Worm (Caenorhabditis elegans) whole organism, L4 larva: ENCODE results near the gene F57F5.3.

Experiments
- F10B5.3 ChIP-seq: sonication (generic microtip); optimal IDR thresholded peaks from 2 replicates; lab custom pipeline; 2016; ENCODE audit warnings: mild to moderate bottlenecking, missing genetic modification characterization, missing compliant biosample characterization
- F37D6.2 ChIP-seq: sonication (generic microtip); optimal IDR thresholded peaks from 2 replicates; lab custom pipeline; 2016; ENCODE audit warnings: mild to moderate bottlenecking, missing genetic modification characterization, missing compliant biosample characterization
- T20F7.1 ChIP-seq: fragments of 200-800 bp; sonication (Bioruptor generic); optimal IDR thresholded peaks from 2 replicates; lab custom pipeline; 2018; ENCODE audit warnings: mild to moderate bottlenecking, missing genetic modification characterization, missing compliant biosample characterization
- T26A8.4 ChIP-seq: fragments of 200-800 bp; sonication (Bioruptor generic); IDR thresholded peaks from 2 replicates; pipeline ENCODE4 v1.3.6; 2022; ENCODE audit warnings: missing genetic modification characterization, missing compliant biosample characterization
- Y48G9A.11 ChIP-seq: fragments of 200-800 bp; sonication (Bioruptor generic); IDR thresholded peaks from 2 replicates; pipeline ENCODE4 v1.3.6; 2022; ENCODE audit warnings: missing genetic modification reagents, missing genetic modification characterization, missing compliant biosample characterization
- Y5F2A.4 ChIP-seq: fragments of 200-800 bp; sonication (Bioruptor generic); optimal IDR thresholded peaks from 2 replicates; lab custom pipeline; 2018; ENCODE audit warnings: mild to moderate bottlenecking, missing genetic modification characterization, missing compliant biosample characterization
- ZK337.2 ChIP-seq: fragments of 200-800 bp; sonication (Bioruptor generic); IDR thresholded peaks from 2 replicates; pipeline ENCODE4 v1.3.6; 2022; ENCODE audit warnings: missing genetic modification reagents, missing genetic modification characterization, missing compliant biosample characterization
- ZK546.5 ChIP-seq, 2 experiments: sonication (generic microtip); optimal IDR thresholded peaks; 2 replicates each; lab custom pipeline; 2017; ENCODE audit warnings: missing biosample characterization in 2 of 2, missing genetic modification characterization in 2 of 2
- ama-1 ChIP-seq: fragments of 150-350 bp; optimal IDR thresholded peaks from 2 replicates; lab custom pipeline; 2014; ENCODE audit warnings: inconsistent platforms, mixed read lengths
- arid-1 ChIP-seq: fragments of 200-800 bp; sonication (Bioruptor generic); conservative IDR thresholded peaks from 2 replicates; pipeline ENCODE4 v1.3.6; 2022; ENCODE audit warnings: missing genetic modification reagents, missing genetic modification characterization, missing compliant biosample characterization
- attf-4 ChIP-seq: sonication (generic microtip); optimal IDR thresholded peaks from 3 replicates; lab custom pipeline; 2017; ENCODE audit warnings: missing biosample characterization, missing genetic modification characterization
- ceh-32 ChIP-seq: sonication (generic microtip); optimal IDR thresholded peaks from 2 replicates; lab custom pipeline; 2016; ENCODE audit warnings: mild to moderate bottlenecking, missing genetic modification characterization, missing compliant biosample characterization; ENCODE audit not compliant: poor library complexity
- ceh-62 ChIP-seq: sonication (generic microtip); optimal IDR thresholded peaks from 2 replicates; lab custom pipeline; 2017; ENCODE audit warnings: missing biosample characterization, missing genetic modification characterization
- ces-1 ChIP-seq: fragments of 150-350 bp; sonication (generic microtip); optimal IDR thresholded peaks from 4 replicates; lab custom pipeline; 2014; ENCODE audit warnings: missing biosample characterization, missing genetic modification reagents, missing genetic modification characterization
- ctbp-1 ChIP-seq: fragments of 200-800 bp; sonication (Bioruptor generic); IDR thresholded peaks from 2 replicates; pipeline ENCODE4 v1.3.6; 2022; ENCODE audit warnings: missing genetic modification reagents, missing genetic modification characterization, missing compliant biosample characterization
- daf-8 ChIP-seq: fragments of 200-800 bp; sonication (Bioruptor generic); IDR thresholded peaks from 2 replicates; pipeline ENCODE4 v1.3.6; 2022; ENCODE audit warnings: missing genetic modification characterization, missing compliant biosample characterization
- dmd-6 ChIP-seq: fragments of 200-800 bp; sonication (Bioruptor generic); IDR thresholded peaks from 2 replicates; pipeline ENCODE4 v1.3.6; 2022; ENCODE audit warnings: missing genetic modification reagents, missing genetic modification characterization, missing compliant biosample characterization
- dmd-8 ChIP-seq: fragments of 200-800 bp; sonication (Bioruptor generic); IDR thresholded peaks from 2 replicates; pipeline ENCODE4 v1.3.6; 2022; ENCODE audit warnings: missing genetic modification characterization, missing compliant biosample characterization
- dpl-1 ChIP-seq: fragments of 150-350 bp; optimal IDR thresholded peaks from 2 replicates; lab custom pipeline; 2014; ENCODE audit warnings: missing biosample characterization, missing genetic modification reagents, missing genetic modification characterization
- duxl-1 ChIP-seq: sonication (generic microtip); optimal IDR thresholded peaks from 2 replicates; lab custom pipeline; 2016; ENCODE audit warnings: mild to moderate bottlenecking, missing genetic modification characterization, moderate library complexity, missing compliant biosample characterization; ENCODE audit not compliant: poor library complexity
- dve-1 ChIP-seq: sonication (generic microtip); optimal IDR thresholded peaks from 2 replicates; lab custom pipeline; 2017; ENCODE audit warnings: antibody characterized with exemption, mild to moderate bottlenecking, missing genetic modification characterization, missing compliant biosample characterization; ENCODE audit not compliant: insufficient read depth
- fos-1 ChIP-seq: fragments of 150-350 bp; optimal IDR thresholded peaks from 2 replicates; lab custom pipeline; 2014; ENCODE audit warnings: missing biosample characterization, missing genetic modification characterization
- gei-8 ChIP-seq: fragments of 200-800 bp; sonication (Bioruptor generic); optimal IDR thresholded peaks from 2 replicates; lab custom pipeline; 2018; ENCODE audit warnings: mild to moderate bottlenecking, missing genetic modification characterization, missing compliant biosample characterization
- hlh-11 ChIP-seq: fragments of 200-800 bp; sonication (Bioruptor generic); optimal IDR thresholded peaks from 2 replicates; lab custom pipeline; 2018; ENCODE audit warnings: mild to moderate bottlenecking, missing genetic modification characterization, missing compliant biosample characterization
- hlh-30 ChIP-seq: sonication (generic microtip); optimal IDR thresholded peaks from 2 replicates; lab custom pipeline; 2017; ENCODE audit warnings: antibody characterized with exemption, mild to moderate bottlenecking, missing genetic modification characterization, missing compliant biosample characterization; ENCODE audit not compliant: insufficient read depth
- hmg-1.1 ChIP-seq: fragments of 200-800 bp; sonication (Bioruptor generic); IDR thresholded peaks from 2 replicates; pipeline ENCODE4 v1.3.6; 2022; ENCODE audit warnings: missing genetic modification reagents, missing genetic modification characterization, missing compliant biosample characterization
- jun-1 ChIP-seq: fragments of 150-350 bp; optimal IDR thresholded peaks from 2 replicates; lab custom pipeline; 2014; ENCODE audit warnings: missing biosample characterization, missing genetic modification reagents, missing genetic modification characterization
- lin-1 ChIP-seq: fragments of 200-800 bp; sonication (Bioruptor generic); IDR thresholded peaks from 2 replicates; pipeline ENCODE4 v1.3.6; 2022; ENCODE audit warnings: missing genetic modification reagents, missing genetic modification characterization, missing compliant biosample characterization
- lin-13 ChIP-seq: fragments of 150-350 bp; optimal IDR thresholded peaks from 2 replicates; lab custom pipeline; 2014; ENCODE audit warnings: missing biosample characterization, missing genetic modification reagents, missing genetic modification characterization
- lin-15B ChIP-seq: fragments of 150-350 bp; sonication (generic microtip); optimal IDR thresholded peaks from 3 replicates; lab custom pipeline; 2014; ENCODE audit warnings: missing biosample characterization, missing genetic modification characterization
- lir-3 ChIP-seq: sonication (generic microtip); optimal IDR thresholded peaks from 2 replicates; lab custom pipeline; 2016; ENCODE audit warnings: mild to moderate bottlenecking, missing genetic modification characterization, missing compliant biosample characterization
- lsy-2 ChIP-seq, 2 experiments: fragments of 150-350 bp in 1 of 2; sonication (generic microtip) in 1 of 2; optimal IDR thresholded peaks; 2 replicates each; lab custom pipeline; 2014 to 2017; ENCODE audit warnings: missing biosample characterization in 2 of 2, missing genetic modification characterization in 2 of 2
- mdl-1 ChIP-seq, 2 experiments: fragments of 150-350 bp in 1 of 2; sonication (generic microtip) in 1 of 2; optimal IDR thresholded peaks; 2 replicates each; lab custom pipeline; 2014 to 2017; ENCODE audit warnings: missing biosample characterization in 2 of 2, missing genetic modification characterization in 2 of 2
- mdt-29 ChIP-seq: fragments of 200-800 bp; sonication (Bioruptor generic); IDR thresholded peaks from 2 replicates; pipeline ENCODE4 v1.3.6; 2022; ENCODE audit warnings: missing genetic modification reagents, missing genetic modification characterization, missing compliant biosample characterization
- mxl-2 ChIP-seq: fragments of 200-800 bp; sonication (Bioruptor generic); conservative IDR thresholded peaks from 2 replicates; pipeline ENCODE4 v1.3.6; 2022; ENCODE audit warnings: missing genetic modification reagents, missing genetic modification characterization, missing compliant biosample characterization
- mxl-3 ChIP-seq: fragments of 200-800 bp; sonication (Bioruptor generic); optimal IDR thresholded peaks from 2 replicates; lab custom pipeline; 2018; ENCODE audit warnings: mild to moderate bottlenecking, missing genetic modification characterization, missing compliant biosample characterization
- nhr-10 ChIP-seq: fragments of 150-350 bp; optimal IDR thresholded peaks from 2 replicates; lab custom pipeline; 2014; ENCODE audit warnings: missing biosample characterization, missing genetic modification characterization
- nhr-102 ChIP-seq: sonication (generic microtip); optimal IDR thresholded peaks from 2 replicates; lab custom pipeline; 2016; ENCODE audit warnings: mild to moderate bottlenecking, missing genetic modification characterization, moderate library complexity, missing compliant biosample characterization
- nhr-11 ChIP-seq: fragments of 150-350 bp; optimal IDR thresholded peaks from 2 replicates; lab custom pipeline; 2014; ENCODE audit warnings: missing biosample characterization, missing genetic modification characterization
- nhr-25 ChIP-seq: sonication (generic microtip); optimal IDR thresholded peaks from 2 replicates; lab custom pipeline; 2017; ENCODE audit warnings: missing genetic modification characterization, mild to moderate bottlenecking, missing compliant biosample characterization, antibody characterized with exemption, moderate library complexity, borderline replicate concordance; ENCODE audit not compliant: insufficient read depth
- nhr-42 ChIP-seq: fragments of 200-800 bp; sonication (Bioruptor generic); IDR thresholded peaks from 2 replicates; pipeline ENCODE4 v1.3.6; 2022; ENCODE audit warnings: missing genetic modification characterization, missing compliant biosample characterization
- nhr-6 ChIP-seq: fragments of 150-350 bp; optimal IDR thresholded peaks from 2 replicates; lab custom pipeline; 2014; ENCODE audit warnings: missing biosample characterization, missing genetic modification characterization
- nhr-77 ChIP-seq: fragments of 150-350 bp; optimal IDR thresholded peaks from 2 replicates; lab custom pipeline; 2014; ENCODE audit warnings: missing biosample characterization, missing genetic modification characterization
- php-3 ChIP-seq: fragments of 200-800 bp; sonication (Bioruptor generic); IDR thresholded peaks from 2 replicates; pipeline ENCODE4 v1.3.6; 2022; ENCODE audit warnings: missing genetic modification reagents, missing genetic modification characterization, missing compliant biosample characterization
- pqm-1 ChIP-seq: sonication (generic microtip); optimal IDR thresholded peaks from 2 replicates; lab custom pipeline; 2017; ENCODE audit warnings: missing biosample characterization, missing genetic modification characterization
- spr-1 ChIP-seq: sonication (generic microtip); optimal IDR thresholded peaks from 2 replicates; lab custom pipeline; 2016; ENCODE audit warnings: mild to moderate bottlenecking, missing genetic modification characterization, missing compliant biosample characterization
- vab-7 ChIP-seq: fragments of 200-800 bp; sonication (Bioruptor generic); IDR thresholded peaks from 2 replicates; pipeline ENCODE4 v1.3.6; 2022; ENCODE audit warnings: missing genetic modification reagents, missing genetic modification characterization, missing compliant biosample characterization
- zfp-2 ChIP-seq: sonication (generic microtip); optimal IDR thresholded peaks from 2 replicates; lab custom pipeline; 2016; ENCODE audit warnings: mild to moderate bottlenecking, missing genetic modification characterization, missing compliant biosample characterization
- zfp-3 ChIP-seq: fragments of 200-800 bp; sonication (Bioruptor generic); conservative IDR thresholded peaks from 2 replicates; pipeline ENCODE4 v1.3.6; 2022; ENCODE audit warnings: missing genetic modification reagents, missing genetic modification characterization, missing compliant biosample characterization

F57F5.3 gene

ce11 chrV:12001747-12002456 is 4.5 kb downstream of the F57F5.3 start, which contains the start of gene gcy-33 (continued):
- TF ChIP-seq arid-1 = peak; percentile 87
- TF ChIP-seq ZK337.2 (GFP tag; lab: Robert Waterston, UW) = no peak
- peak; percentile 67 for TF ChIP-seq zfp-2 (tag; lab: Kevin White, UChicago)
- TF ChIP-seq vab-7 (GFP tag; lab: Robert Waterston, UW) = peak; percentile 93
- TF ChIP-seq F10B5.3 (tag; lab: Kevin White, UChicago) = peak; percentile 37
- peak; percentile 58 for TF ChIP-seq dpl-1 (GFP tag; lab: Kevin White, UChicago)
- peak; percentile 84 for TF ChIP-seq hlh-11 (tag; lab: Kevin White, UChicago)
- peak; percentile 44 to 79 for TF ChIP-seq mdl-1 (tag; optimal IDR thresholded peaks at IDR 0.05; lab: Kevin White, UChicago)
- TF ChIP-seq jun-1 = peak; percentile 12
- peak; percentile 40 for TF ChIP-seq nhr-77 (tag; lab: Kevin White, UChicago)
- TF ChIP-seq zfp-3 (GFP tag; lab: Robert Waterston, UW) = peak; percentile 85
- TF ChIP-seq duxl-1 (tag; lab: Kevin White, UChicago) = peak; percentile 93
- peak; percentile 38 for TF ChIP-seq ceh-32 (tag; lab: Kevin White, UChicago)
- peak; percentile 32 for TF ChIP-seq F37D6.2 (tag; lab: Kevin White, UChicago)
- peak; percentile 75 for TF ChIP-seq spr-1 (tag; lab: Kevin White, UChicago)
- peak; percentile 77 for TF ChIP-seq T20F7.1
- peak; percentile 2 for TF ChIP-seq nhr-11 (tag; lab: Kevin White, UChicago)
- TF ChIP-seq lin-1 (GFP tag; lab: Robert Waterston, UW) = peak; percentile 96
- peak; percentile 94 for TF ChIP-seq dve-1 (tag; lab: Kevin White, UChicago)
- no peak for TF ChIP-seq fos-1 (tag; lab: Kevin White, UChicago)
- no peak for TF ChIP-seq pqm-1
- peak; percentile 82 for TF ChIP-seq nhr-25
- no peak for TF ChIP-seq ama-1 (lab: Kevin White, UChicago)
- peak in 1 of 2 experiments; percentile 74 for TF ChIP-seq lsy-2 (tag; optimal IDR thresholded peaks at IDR 0.05; lab: Kevin White, UChicago)
- TF ChIP-seq lin-13 (GFP tag; lab: Kevin White, UChicago) = peak; percentile 66
- TF ChIP-seq lin-15B (tag; lab: Kevin White, UChicago) = no peak
- TF ChIP-seq lir-3 = peak; percentile 75
- peak; percentile 92 for TF ChIP-seq T26A8.4 (GFP tag; lab: Robert Waterston, UW)
- peak; percentile 62 for TF ChIP-seq mxl-3 (GFP tag; lab: Kevin White, UChicago)
- no peak for TF ChIP-seq ZK546.5 (tag; optimal IDR thresholded peaks at IDR 0.05; lab: Kevin White, UChicago)
- peak; percentile 83 for TF ChIP-seq ctbp-1 (GFP tag; lab: Robert Waterston, UW)
- peak; percentile 89 for TF ChIP-seq hlh-30 (tag; lab: Kevin White, UChicago)
- TF ChIP-seq dmd-6 (GFP tag; lab: Robert Waterston, UW) = peak; percentile 89
- TF ChIP-seq daf-8 = no peak
- peak; percentile 51 for TF ChIP-seq Y5F2A.4 (GFP tag; lab: Kevin White, UChicago)
- peak; percentile 98 for TF ChIP-seq hmg-1.1 (GFP tag; lab: Robert Waterston, UW)
- TF ChIP-seq nhr-102 (tag; lab: Kevin White, UChicago) = peak; percentile 92
- TF ChIP-seq mxl-2 (GFP tag; lab: Robert Waterston, UW) = peak; percentile 64; the same call in 1 of the 2 replicates
- TF ChIP-seq ceh-62 (tag; lab: Kevin White, UChicago) = no peak
- peak; percentile 78 for TF ChIP-seq nhr-10 (tag; lab: Kevin White, UChicago)
- peak; percentile 77 for TF ChIP-seq nhr-42 (GFP tag; lab: Robert Waterston, UW)
- TF ChIP-seq nhr-6 (tag; lab: Kevin White, UChicago) = peak; percentile 97
- TF ChIP-seq gei-8 (GFP tag; lab: Kevin White, UChicago) = peak; percentile 92
- TF ChIP-seq Y48G9A.11 (GFP tag; lab: Robert Waterston, UW) = peak; percentile 82
- TF ChIP-seq php-3 (GFP tag; lab: Robert Waterston, UW) = peak; percentile 93
- no peak for TF ChIP-seq attf-4 (tag; lab: Kevin White, UChicago)
- peak; percentile 73; the same call in 1 of the 2 replicates for TF ChIP-seq dmd-8 (GFP tag; lab: Robert Waterston, UW)
- TF ChIP-seq mdt-29 (GFP tag; lab: Robert Waterston, UW) = peak; percentile 89
- no peak for TF ChIP-seq ces-1 (GFP tag; lab: Kevin White, UChicago)
